Fruit fly (Drosophila melanogaster): ENCODE results near the gene Nop56.

- TF ChIP-seq pita (GFP tag; optimal IDR thresholded peaks at IDR 0.05): no peak
- TF ChIP-seq scrt (GFP tag; optimal IDR thresholded peaks at IDR 0.05): no peak
- TF ChIP-seq CG17612 (GFP tag; IDR thresholded peaks at IDR 0.05): no peak
- TF ChIP-seq CG18476 (GFP tag; optimal IDR thresholded peaks at IDR 0.05): no peak
- no peak for TF ChIP-seq Mes4 (GFP tag; optimal IDR thresholded peaks at IDR 0.05)
- no peak for TF ChIP-seq Lhr (GFP tag; optimal IDR thresholded peaks at IDR 0.05)
- TF ChIP-seq CoRest (tag; optimal IDR thresholded peaks at IDR 0.05): peak; percentile 6
- no peak for TF ChIP-seq cg (GFP tag; optimal IDR thresholded peaks at IDR 0.05)
- no peak for TF ChIP-seq br (optimal IDR thresholded peaks at IDR 0.05)
- TF ChIP-seq en (GFP tag; optimal IDR thresholded peaks at IDR 0.05): no peak
- TF ChIP-seq Hand (GFP tag; optimal IDR thresholded peaks at IDR 0.05): no peak
- TF ChIP-seq CG12155 (GFP tag; optimal IDR thresholded peaks at IDR 0.05): no peak
These were observed 47.2 kb upstream of the Nop56 start, which contains the start of the genes CG5377 and Nrx-1 for dm6 chr3R:22467939-22468571.

Measured in whole organism, embryonic.